Worm (Caenorhabditis elegans): ENCODE results near the gene W03C9.8.

W03C9.8 gene

DNA sequence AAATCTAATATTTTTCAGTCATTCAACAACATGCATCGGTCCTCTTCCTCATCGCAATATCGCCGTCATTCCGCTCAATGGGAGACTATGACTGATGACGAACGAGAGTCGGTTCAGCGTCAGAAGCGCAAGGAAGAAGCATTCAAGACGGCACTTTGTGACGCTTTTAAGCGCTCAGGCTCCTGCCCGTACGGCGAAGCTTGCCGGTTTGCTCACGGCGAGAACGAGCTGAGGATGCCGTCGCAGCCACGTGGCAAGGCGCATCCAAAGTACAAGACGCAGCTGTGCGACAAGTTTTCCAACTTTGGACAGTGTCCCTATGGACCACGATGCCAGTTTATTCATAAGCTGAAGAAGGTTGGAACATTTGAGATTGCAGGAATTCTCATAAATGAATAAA lies 20.5 kb downstream of the W03C9.8 start:
- TF ChIP-seq zag-1 (tag; optimal IDR thresholded peaks at IDR 0.05) (no peak), ceh-32 (tag; optimal IDR thresholded peaks at IDR 0.05; ENCODE audit: poor library complexity) (no peak), set-16 (GFP tag; IDR thresholded peaks at IDR 0.05) (peak; percentile 55), nhr-42 (GFP tag; IDR thresholded peaks at IDR 0.05) (no peak), egl-43 (GFP tag; IDR thresholded peaks at IDR 0.05) (0 out of 2 replicates have a peak, but pooled peaks have one; percentile 35)

- TF ChIP-seq duxl-1 (tag; optimal IDR thresholded peaks at IDR 0.05; ENCODE audit: poor library complexity) (no peak), lin-29 (GFP tag; IDR thresholded peaks at IDR 0.05) (no peak), nhr-25 (tag; optimal IDR thresholded peaks at IDR 0.05; ENCODE audit: borderline replicate concordance, insufficient read depth) (no peak), nhr-76 (tag; optimal IDR thresholded peaks at IDR 0.05) (no peak), mxl-3 (GFP tag; optimal IDR thresholded peaks at IDR 0.05) (no peak), nhr-28 (tag; optimal IDR thresholded peaks at IDR 0.05) (no peak), hmg-1.1 (GFP tag; IDR thresholded peaks at IDR 0.05) (no peak), lin-1 (GFP tag; IDR thresholded peaks at IDR 0.05) (no peak), madf-5 (GFP tag; IDR thresholded peaks at IDR 0.05) (no peak), hif-1 (tag; optimal IDR thresholded peaks at IDR 0.05) (no peak), rbr-2 (tag; optimal IDR thresholded peaks at IDR 0.05) (no peak), zag-1 (tag; optimal IDR thresholded peaks at IDR 0.05) (no peak), sdz-12 (GFP tag; optimal IDR thresholded peaks at IDR 0.05) (no peak), nhr-6 (tag; optimal IDR thresholded peaks at IDR 0.05) (no peak), spr-1 (tag; optimal IDR thresholded peaks at IDR 0.05) (no peak), vab-7 (GFP tag; IDR thresholded peaks at IDR 0.05) (no peak), F37D6.2 (tag; optimal IDR thresholded peaks at IDR 0.05) (no peak), ceh-82 (tag; optimal IDR thresholded peaks at IDR 0.05) (no peak)
Observed at ce11 chrII:11971009-11971636, 22.6 kb downstream of the W03C9.8 start.

DNA sequence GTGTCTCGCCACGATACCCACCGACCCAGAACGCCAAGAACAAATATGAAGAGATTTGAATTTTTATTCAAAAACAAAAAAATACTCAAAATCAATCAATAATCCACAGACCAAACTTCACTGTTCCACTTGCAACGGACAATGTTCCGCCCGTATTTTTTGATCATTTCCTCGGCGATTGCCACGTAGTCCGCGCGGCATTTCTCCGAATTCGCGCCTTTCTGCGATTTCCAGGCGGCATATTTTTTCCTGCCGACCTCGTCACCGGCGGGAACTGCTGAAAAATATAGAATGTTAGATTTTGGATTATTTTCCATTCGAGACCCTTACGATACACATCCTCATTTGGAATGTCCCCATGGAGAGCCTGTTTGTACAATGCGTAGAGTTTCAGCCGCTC lies 23.7 kb downstream of the W03C9.8 start:
- TF ChIP-seq unc-130 (GFP tag; optimal IDR thresholded peaks at IDR 0.05) (peak; percentile 4), aha-1 (tag) (peak; percentile 40), aly-2 (tag; optimal IDR thresholded peaks at IDR 0.05) (no peak)

DNA sequence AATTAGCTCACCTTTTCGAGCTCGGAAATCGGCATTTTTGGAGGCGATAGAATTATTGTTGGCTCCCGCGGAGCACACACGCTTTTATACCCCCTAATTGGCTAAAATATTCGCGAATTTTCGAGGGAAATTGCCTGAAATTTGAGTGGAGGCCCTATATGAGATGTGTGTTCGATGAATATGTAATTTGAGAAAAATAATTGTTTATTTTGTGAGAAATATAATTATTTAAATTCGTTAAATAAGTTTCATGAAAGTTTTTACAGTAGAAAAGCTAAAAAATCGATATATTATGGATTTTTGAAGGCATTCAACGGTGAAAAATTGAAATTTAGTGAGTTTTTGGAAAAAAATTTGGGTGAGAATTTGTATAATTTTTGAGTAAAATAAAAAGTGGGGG lies 25.1 kb downstream of the W03C9.8 start, which contains the start of gene acbp-6:
acbp-6 (minus strand) TSS at position 101 of the 400 bp plus-strand sequence.
- peak in 1 of 2 experiments; percentile 78 for TF ChIP-seq unc-62 (GFP tag; optimal IDR thresholded peaks at IDR 0.05 in 1 of 2)
- TF ChIP-seq unc-62 (tag; optimal IDR thresholded peaks at IDR 0.05), result no peak
- no peak for TF ChIP-seq fkh-10 (GFP tag; optimal IDR thresholded peaks at IDR 0.05)

DNA sequence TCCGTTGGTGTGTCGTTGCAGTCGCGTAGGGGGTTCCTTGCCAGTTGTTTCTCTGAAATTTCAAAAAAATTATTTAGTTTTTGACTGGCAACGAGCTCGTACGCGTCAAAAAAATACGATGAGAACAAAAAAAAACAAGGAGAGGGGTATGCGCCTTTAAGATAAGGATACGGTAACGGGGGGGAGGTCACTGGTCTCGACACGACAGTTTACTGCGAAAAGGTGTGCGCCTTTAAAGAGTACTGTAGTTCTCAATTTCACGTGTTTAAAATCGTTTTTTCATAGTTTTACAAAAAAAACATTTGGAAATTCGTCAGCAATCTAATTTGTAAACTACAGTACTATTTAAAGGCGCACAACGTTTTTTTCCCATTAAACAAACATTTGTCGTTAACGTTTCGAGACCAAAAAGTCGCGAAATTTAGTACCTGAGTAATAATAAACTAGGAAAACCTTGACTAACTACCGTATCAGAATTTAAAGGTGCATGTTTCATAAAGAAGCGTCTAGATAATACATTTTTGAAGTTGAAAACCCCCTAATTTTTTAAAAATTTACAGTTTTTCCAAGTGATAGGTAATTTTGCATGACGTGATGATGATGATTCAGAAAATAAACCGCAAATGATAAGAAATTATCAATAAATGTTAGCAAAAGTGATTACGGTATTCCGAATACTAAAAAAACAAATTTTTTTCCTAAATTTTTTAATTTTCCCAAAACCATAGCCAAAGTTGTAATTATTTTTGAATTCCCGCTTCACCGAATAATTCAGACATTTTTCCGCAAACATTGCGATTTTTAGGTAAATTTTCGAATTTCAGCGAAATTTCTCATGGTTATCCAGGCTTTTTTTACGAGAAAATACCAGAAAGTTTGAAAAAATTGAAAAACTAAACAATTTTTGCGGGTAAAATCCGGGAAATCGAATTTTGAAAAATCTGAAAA lies 25.8 kb downstream of the W03C9.8 start:
- peak; percentile 41 for TF ChIP-seq rbr-2 (tag; optimal IDR thresholded peaks at IDR 0.05)
- TF ChIP-seq duxl-1 (tag; optimal IDR thresholded peaks at IDR 0.05; ENCODE audit: poor library complexity), result peak; percentile 19
- TF ChIP-seq Y48G9A.11 (GFP tag; IDR thresholded peaks at IDR 0.05), result peak; percentile 35; the same call in 1 of the 2 replicates
- peak in 1 of 2 experiments; percentile 24 for TF ChIP-seq daf-16 (GFP tag; optimal IDR thresholded peaks at IDR 0.05)
- TF ChIP-seq daf-16 (tag; optimal IDR thresholded peaks at IDR 0.05), result peak; percentile 68
- TF ChIP-seq nhr-10 (tag; optimal IDR thresholded peaks at IDR 0.05), result no peak
- peak; percentile 96 for TF ChIP-seq aha-1 (tag)
- peak; percentile 51 for TF ChIP-seq mep-1 (tag; optimal IDR thresholded peaks at IDR 0.05)
- TF ChIP-seq skn-1 (tag; optimal IDR thresholded peaks at IDR 0.05), result no peak
- no peak for TF ChIP-seq lin-1 (GFP tag; IDR thresholded peaks at IDR 0.05)
- no peak for TF ChIP-seq set-16 (GFP tag; IDR thresholded peaks at IDR 0.05)
- no peak for TF ChIP-seq nhr-6 (tag; optimal IDR thresholded peaks at IDR 0.05)
- no peak for TF ChIP-seq daf-8 (GFP tag; IDR thresholded peaks at IDR 0.05)
- peak; percentile 62; the same call in 1 of the 2 replicates for TF ChIP-seq arid-1 (GFP tag; conservative IDR thresholded peaks at IDR 0.05)
- TF ChIP-seq fkh-10 (GFP tag; optimal IDR thresholded peaks at IDR 0.05), result no peak
- TF ChIP-seq nhr-77 (tag; optimal IDR thresholded peaks at IDR 0.05), result peak; percentile 69
- TF ChIP-seq R02D3.7 (tag; optimal IDR thresholded peaks at IDR 0.05), result no peak
- TF ChIP-seq dmd-8 (GFP tag; IDR thresholded peaks at IDR 0.05), result no peak
- no peak for TF ChIP-seq jun-1 (tag; optimal IDR thresholded peaks at IDR 0.05)
- TF ChIP-seq nhr-102 (tag; optimal IDR thresholded peaks at IDR 0.05), result peak; percentile 63
- peak; percentile 50 for TF ChIP-seq hlh-11 (tag; optimal IDR thresholded peaks at IDR 0.05)
